Worm (Caenorhabditis elegans) whole organism, young adult: ENCODE measurements around the gene tsp-9.

Experiments
- athp-1 ChIP-seq: sonication (generic microtip); optimal IDR thresholded peaks from 2 replicates; lab custom pipeline; 2017; ENCODE audit warnings: mild to moderate bottlenecking, missing genetic modification characterization, missing compliant biosample characterization
- unc-62 ChIP-seq: fragments of 150-350 bp; optimal IDR thresholded peaks from 2 replicates; lab custom pipeline; 2014; ENCODE audit warnings: missing biosample characterization, missing genetic modification reagents, missing genetic modification characterization

Gene tsp-9

ce11 chrX:1295713-1296112 is 49.9 kb downstream of the tsp-9 start:
- TF ChIP-seq athp-1 (tag; lab: Kevin White, UChicago) (no peak), unc-62 (no peak)
